Worm (Caenorhabditis elegans) whole organism, midembryonic: Measurements from ENCODE around the gene cpf-2.

Experiments
- T22C8.4 ChIP-seq: fragments of 200-800 bp; sonication (Bioruptor generic); IDR thresholded peaks from 2 replicates; pipeline ENCODE4 v1.3.6; 2022; ENCODE audit warnings: missing genetic modification characterization, missing compliant biosample characterization
- cog-1 ChIP-seq: sonication (generic microtip); optimal IDR thresholded peaks from 2 replicates; lab custom pipeline; 2016; ENCODE audit warnings: missing genetic modification characterization, missing compliant biosample characterization
- flt-1 ChIP-seq: fragments of 200-800 bp; sonication (Bioruptor generic); IDR thresholded peaks from 2 replicates; pipeline ENCODE4 v1.3.6; 2022; ENCODE audit warnings: missing genetic modification characterization, missing compliant biosample characterization
- klf-2 ChIP-seq: fragments of 200-800 bp; sonication (Bioruptor generic); conservative IDR thresholded peaks from 2 replicates; pipeline ENCODE4 v1.3.6; 2022; ENCODE audit warnings: missing genetic modification reagents, missing genetic modification characterization, missing compliant biosample characterization
- med-1 ChIP-seq: sonication (generic microtip); optimal IDR thresholded peaks from 2 replicates; lab custom pipeline; 2017; ENCODE audit warnings: missing genetic modification characterization, mild to moderate bottlenecking, missing compliant biosample characterization, antibody characterized with exemption, missing genetic modification reagents; ENCODE audit not compliant: insufficient read depth
- ref-1 ChIP-seq: fragments of 200-800 bp; sonication (Bioruptor generic); conservative IDR thresholded peaks from 2 replicates; pipeline ENCODE4 v1.3.6; 2022; ENCODE audit warnings: missing genetic modification reagents, missing genetic modification characterization, missing compliant biosample characterization
- tab-1 ChIP-seq: fragments of 200-800 bp; sonication (Bioruptor generic); IDR thresholded peaks from 2 replicates; pipeline ENCODE4 v1.3.6; 2022; ENCODE audit warnings: missing genetic modification characterization, missing compliant biosample characterization
- ztf-23 ChIP-seq: fragments of 200-800 bp; sonication (Bioruptor generic); IDR thresholded peaks from 2 replicates; pipeline ENCODE4 v1.3.6; 2022; ENCODE audit warnings: missing genetic modification reagents, missing genetic modification characterization, missing compliant biosample characterization
- ztf-29 ChIP-seq: fragments of 200-800 bp; sonication (Bioruptor generic); IDR thresholded peaks from 2 replicates; pipeline ENCODE4 v1.3.6; 2022; ENCODE audit warnings: missing genetic modification reagents, missing genetic modification characterization, missing compliant biosample characterization

- no peak for TF ChIP-seq cog-1
- TF ChIP-seq tab-1, result no peak
- TF ChIP-seq flt-1 (GFP tag; lab: Robert Waterston, UW), result no peak
- no peak for TF ChIP-seq ztf-29 (GFP tag; lab: Robert Waterston, UW)
- no peak for TF ChIP-seq ref-1
- no peak for TF ChIP-seq ztf-23 (GFP tag; lab: Robert Waterston, UW)
- TF ChIP-seq T22C8.4, result no peak
- TF ChIP-seq med-1, result no peak
- TF ChIP-seq klf-2, result no peak
Measured at ce11 chrIII:13317383-13317911, 48.8 kb upstream of the cpf-2 start.
